Worm (Caenorhabditis elegans): ENCODE results near the gene C47E8.11.

DNA sequence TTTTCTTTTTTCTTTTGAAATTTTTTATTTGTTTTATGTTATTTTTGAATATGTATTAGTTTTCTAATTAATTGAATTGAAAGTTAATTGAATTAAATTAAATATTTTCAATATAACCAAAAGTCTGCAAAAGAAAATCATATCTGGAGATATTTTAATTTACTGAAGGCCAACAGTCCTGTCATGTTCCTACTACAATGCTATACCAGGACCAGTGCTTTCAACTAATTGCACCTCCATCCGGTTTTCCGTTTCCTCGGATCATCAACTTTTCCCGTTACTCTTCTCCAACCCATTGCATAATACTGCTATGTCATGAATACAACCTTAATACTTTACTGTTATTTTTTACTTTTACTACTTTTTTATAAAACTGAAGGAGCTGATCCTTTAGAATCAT lies 23.9 kb downstream of the C47E8.11 start, which contains the start of gene R08A2.5:
- TF ChIP-seq him-1 (tag; optimal IDR thresholded peaks at IDR 0.05) (no peak), dao-5 (tag; optimal IDR thresholded peaks at IDR 0.05) (no peak), W03F9.2 (tag; optimal IDR thresholded peaks at IDR 0.05) (no peak)

All from whole organism, L4/young adult.